Fruit fly (Drosophila melanogaster) whole organism, embryonic: Measurements from ENCODE around the gene CG14817.
A peak's percentile ranks its signal among the peaks of the same experiment; 100 is the strongest.

Experiments
- ATbp ChIP-seq: fragments of 200-800 bp; sonication (Bioruptor generic); optimal IDR thresholded peaks from 2 replicates; lab custom pipeline; 2017; ENCODE audit warnings: missing biosample characterization, mild to moderate bottlenecking, missing genetic modification characterization, missing genetic modification reagents
- Ada2b ChIP-seq: fragments of 200-800 bp; sonication (Bioruptor generic); IDR thresholded peaks from 2 replicates; pipeline ENCODE4 v1.3.6; 2022; ENCODE audit warnings: missing biosample characterization, missing genetic modification characterization
- Antp ChIP-seq: fragments of 200-800 bp; sonication (Bioruptor generic); optimal IDR thresholded peaks from 3 replicates; lab custom pipeline; 2016; ENCODE audit warnings: missing biosample characterization, missing genetic modification characterization
- CG11560 ChIP-seq: fragments of 200-800 bp; sonication (Bioruptor generic); IDR thresholded peaks from 3 replicates; pipeline ENCODE4 v1.3.6; 2022; ENCODE audit warnings: missing biosample characterization, missing genetic modification characterization
- CG11696 ChIP-seq: fragments of 200-800 bp; sonication (Bioruptor generic); IDR thresholded peaks from 2 replicates; pipeline ENCODE4 v1.3.6; 2022; ENCODE audit warnings: missing biosample characterization, missing genetic modification characterization
- CG11723 ChIP-seq: fragments of 200-800 bp; sonication (Bioruptor generic); optimal IDR thresholded peaks from 2 replicates; lab custom pipeline; 2017; ENCODE audit warnings: missing biosample characterization, mild to moderate bottlenecking, missing genetic modification characterization
- CG12391 ChIP-seq: fragments of 200-800 bp; sonication (Bioruptor generic); optimal IDR thresholded peaks from 3 replicates; lab custom pipeline; 2018; ENCODE audit warnings: missing biosample characterization, mild to moderate bottlenecking, missing genetic modification characterization, moderate library complexity
- CG13287 ChIP-seq: fragments of 200-800 bp; sonication (Bioruptor generic); IDR thresholded peaks from 2 replicates; pipeline ENCODE4 v1.3.6; 2022; ENCODE audit warnings: missing biosample characterization, missing genetic modification characterization; ENCODE audit not compliant: partially characterized antibody
- CG13296 ChIP-seq: fragments of 200-800 bp; sonication (Bioruptor generic); optimal IDR thresholded peaks from 3 replicates; lab custom pipeline; 2018; ENCODE audit warnings: missing biosample characterization, mild to moderate bottlenecking, missing genetic modification characterization
- CG13424 ChIP-seq: fragments of 200-800 bp; sonication (Bioruptor generic); optimal IDR thresholded peaks from 2 replicates; lab custom pipeline; 2019; ENCODE audit warnings: missing biosample characterization, mild to moderate bottlenecking, missing genetic modification characterization, moderate library complexity
- CG14710 ChIP-seq: fragments of 200-800 bp; sonication (Bioruptor generic); optimal IDR thresholded peaks from 3 replicates; lab custom pipeline; 2019; ENCODE audit warnings: missing biosample characterization, mild to moderate bottlenecking, missing genetic modification characterization, moderate library complexity
- CG1529 ChIP-seq: fragments of 200-800 bp; sonication (Bioruptor generic); optimal IDR thresholded peaks from 3 replicates; lab custom pipeline; 2018; ENCODE audit warnings: missing biosample characterization, missing genetic modification characterization
- CG33213 ChIP-seq: fragments of 200-800 bp; sonication (Bioruptor generic); optimal IDR thresholded peaks from 3 replicates; lab custom pipeline; 2016; ENCODE audit warnings: missing biosample characterization, missing genetic modification characterization
- CG42726 ChIP-seq: fragments of 200-800 bp; sonication (Bioruptor generic); IDR thresholded peaks from 2 replicates; pipeline ENCODE4 v1.3.6; 2022; ENCODE audit warnings: missing biosample characterization, missing genetic modification characterization; ENCODE audit not compliant: partially characterized antibody
- CG6765 ChIP-seq: fragments of 200-800 bp; sonication (Bioruptor generic); optimal IDR thresholded peaks from 3 replicates; lab custom pipeline; 2017; ENCODE audit warnings: missing biosample characterization, mild to moderate bottlenecking, missing genetic modification characterization
- CG7372 ChIP-seq: fragments of 200-800 bp; sonication (Bioruptor generic); IDR thresholded peaks from 2 replicates; pipeline ENCODE4 v1.3.6; 2022; ENCODE audit warnings: missing biosample characterization, missing genetic modification characterization
- CG8359 ChIP-seq: fragments of 200-800 bp; sonication (Bioruptor generic); optimal IDR thresholded peaks from 2 replicates; lab custom pipeline; 2017; ENCODE audit warnings: missing biosample characterization, mild to moderate bottlenecking, missing genetic modification characterization, borderline replicate concordance
- CG8388 ChIP-seq: fragments of 200-800 bp; sonication (Bioruptor generic); optimal IDR thresholded peaks from 2 replicates; lab custom pipeline; 2019; ENCODE audit warnings: missing biosample characterization, mild to moderate bottlenecking, missing genetic modification characterization, moderate library complexity
- CG8944 ChIP-seq: fragments of 200-800 bp; sonication (Bioruptor generic); optimal IDR thresholded peaks from 3 replicates; lab custom pipeline; 2016; ENCODE audit warnings: missing biosample characterization, missing genetic modification characterization
- Chrac-16 ChIP-seq: fragments of 200-800 bp; sonication (Bioruptor generic); optimal IDR thresholded peaks from 3 replicates; lab custom pipeline; 2016; ENCODE audit warnings: missing biosample characterization, missing genetic modification characterization
- D19A ChIP-seq: fragments of 200-800 bp; optimal IDR thresholded peaks from 3 replicates; lab custom pipeline; 2019; ENCODE audit warnings: missing biosample characterization, mild to moderate bottlenecking, missing genetic modification characterization, moderate library complexity
- Dp ChIP-seq: fragments of 200-800 bp; sonication (Bioruptor generic); optimal IDR thresholded peaks from 2 replicates; lab custom pipeline; 2018; ENCODE audit warnings: missing biosample characterization, mild to moderate bottlenecking, missing genetic modification characterization, moderate library complexity
- Drgx ChIP-seq: fragments of 200-800 bp; sonication (Bioruptor generic); IDR thresholded peaks from 2 replicates; pipeline ENCODE4 v1.3.6; 2022; ENCODE audit warnings: missing biosample characterization, missing genetic modification characterization
- HmgZ ChIP-seq: fragments of 200-800 bp; sonication (Bioruptor generic); optimal IDR thresholded peaks from 2 replicates; lab custom pipeline; 2018; ENCODE audit warnings: missing biosample characterization, mild to moderate bottlenecking, missing genetic modification characterization
- Hmr ChIP-seq: fragments of 200-800 bp; sonication (Bioruptor generic); optimal IDR thresholded peaks from 3 replicates; lab custom pipeline; 2017; ENCODE audit warnings: mild to moderate bottlenecking, missing biosample characterization, missing genetic modification reagents, missing genetic modification characterization
- MTF-1 ChIP-seq: fragments of 200-800 bp; sonication (Bioruptor generic); optimal IDR thresholded peaks from 2 replicates; lab custom pipeline; 2018; ENCODE audit warnings: missing biosample characterization, mild to moderate bottlenecking, missing genetic modification characterization, borderline replicate concordance
- Mrtf ChIP-seq: fragments of 200-800 bp; sonication (Bioruptor generic); IDR thresholded peaks from 3 replicates; pipeline ENCODE4 v1.3.6; 2022; ENCODE audit warnings: missing biosample characterization, missing genetic modification characterization
- Optix ChIP-seq: fragments of 200-800 bp; sonication (Bioruptor generic); IDR thresholded peaks from 3 replicates; pipeline ENCODE4 v1.3.6; 2022; ENCODE audit warnings: missing biosample characterization, missing genetic modification characterization
- Spps ChIP-seq: fragments of 200-800 bp; sonication (Bioruptor generic); optimal IDR thresholded peaks from 2 replicates; lab custom pipeline; 2018; ENCODE audit warnings: missing biosample characterization, mild to moderate bottlenecking, missing genetic modification characterization
- Xrp1 ChIP-seq: fragments of 200-800 bp; sonication (Bioruptor generic); IDR thresholded peaks from 2 replicates; pipeline ENCODE4 v1.3.6; 2022; ENCODE audit warnings: missing biosample characterization, missing genetic modification characterization
- amos ChIP-seq: fragments of 200-800 bp; sonication (Bioruptor generic); IDR thresholded peaks from 2 replicates; pipeline ENCODE4 v1.3.6; 2022; ENCODE audit warnings: missing biosample characterization, missing genetic modification characterization; ENCODE audit not compliant: partially characterized antibody
- ato ChIP-seq: fragments of 200-800 bp; sonication (Bioruptor generic); IDR thresholded peaks from 2 replicates; pipeline ENCODE4 v1.3.6; 2022; ENCODE audit warnings: missing biosample characterization, missing genetic modification characterization; ENCODE audit not compliant: partially characterized antibody
- chif ChIP-seq, 2 experiments: fragments of 200-800 bp; sonication (Bioruptor generic); optimal IDR thresholded peaks; 3 replicates each; lab custom pipeline; 2016; ENCODE audit warnings: missing biosample characterization in 2 of 2, missing genetic modification characterization in 2 of 2
- eyg ChIP-seq: fragments of 200-800 bp; sonication (Bioruptor generic); optimal IDR thresholded peaks from 3 replicates; lab custom pipeline; 2016; ENCODE audit warnings: missing biosample characterization, missing genetic modification characterization
- inv ChIP-seq: fragments of 200-800 bp; sonication (Bioruptor generic); IDR thresholded peaks from 2 replicates; pipeline ENCODE4 v1.3.6; 2022; ENCODE audit warnings: missing biosample characterization, missing genetic modification characterization; ENCODE audit not compliant: partially characterized antibody
- oc ChIP-seq: fragments of 200-800 bp; sonication (Bioruptor generic); optimal IDR thresholded peaks from 2 replicates; lab custom pipeline; 2018; ENCODE audit warnings: missing biosample characterization, mild to moderate bottlenecking, missing genetic modification characterization, moderate library complexity
- pan ChIP-seq, 4 experiments: fragments of >200 bp in 3 of 4; fragments of 200-800 bp in 1 of 4; sonication (Bioruptor generic) in 1 of 4; optimal IDR thresholded peaks in 3 of 4; IDR thresholded peaks in 1 of 4; 2 replicates each; pipeline versions ENCODE4 v1.3.6 to Lab custom; 2017 to 2022; ENCODE audit warnings: missing biosample characterization in 2 of 4, missing genetic modification characterization in 2 of 4, mixed read lengths in 1 of 4
- pzg ChIP-seq: fragments of 200-800 bp; sonication (Bioruptor generic); optimal IDR thresholded peaks from 3 replicates; lab custom pipeline; 2018; ENCODE audit warnings: missing biosample characterization, mild to moderate bottlenecking, missing genetic modification characterization, moderate library complexity
- rib ChIP-seq: fragments of 200-800 bp; sonication (Bioruptor generic); IDR thresholded peaks from 2 replicates; pipeline ENCODE4 v1.3.6; 2022; ENCODE audit warnings: missing biosample characterization, missing genetic modification characterization
- sna ChIP-seq: fragments of 200-800 bp; sonication (Bioruptor generic); IDR thresholded peaks from 2 replicates; pipeline ENCODE4 v1.3.6; 2022; ENCODE audit warnings: missing biosample characterization, missing genetic modification characterization; ENCODE audit not compliant: partially characterized antibody
- stc ChIP-seq: fragments of 200-800 bp; sonication (Bioruptor generic); IDR thresholded peaks from 2 replicates; pipeline ENCODE4 v1.3.6; 2022; ENCODE audit warnings: missing biosample characterization, missing genetic modification characterization
- tin ChIP-seq: fragments of 200-800 bp; sonication (Bioruptor generic); optimal IDR thresholded peaks from 3 replicates; lab custom pipeline; 2016; ENCODE audit warnings: missing biosample characterization, missing genetic modification characterization
- zfh1 ChIP-seq: fragments of 200-800 bp; sonication (Bioruptor generic); IDR thresholded peaks from 3 replicates; pipeline ENCODE4 v1.3.6; 2022; ENCODE audit warnings: missing biosample characterization, missing genetic modification characterization

The CG14817 gene

DNA sequence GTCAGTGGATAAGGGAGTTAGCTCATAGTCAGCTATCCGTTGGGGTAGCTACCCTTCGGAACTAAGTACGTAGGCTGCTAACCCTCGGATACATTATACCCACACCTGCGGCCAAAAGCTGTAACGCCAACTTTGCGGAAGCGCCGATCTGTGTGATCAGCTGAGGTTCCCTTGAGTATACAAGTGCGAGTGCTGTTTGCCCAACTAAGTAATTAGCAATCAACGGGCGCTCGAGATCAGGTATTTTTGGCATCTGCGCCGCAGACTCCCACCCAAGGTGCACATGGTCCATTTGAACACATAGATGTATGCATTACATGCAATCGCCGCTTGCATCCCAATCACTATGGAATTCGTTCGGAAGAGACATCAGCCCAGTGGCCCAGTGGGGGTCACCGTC, 23.0 kb downstream of the CG14817 start (continued):
- TF ChIP-seq CG8388 = no peak
- TF ChIP-seq inv (GFP tag; lab: Robert Waterston, UW) = no peak
- TF ChIP-seq CG13287 (GFP tag; lab: Robert Waterston, UW) = no peak
- peak; percentile 24 for TF ChIP-seq CG13424 (tag; lab: Kevin White, UChicago)
- TF ChIP-seq ato = no peak
- peak; percentile 64 for TF ChIP-seq CG33213 (GFP tag; lab: Kevin White, UChicago)
- no peak for TF ChIP-seq tin
- TF ChIP-seq CG7372 = 0 out of 2 replicates have a peak, but pooled peaks have one; percentile 14
- peak; percentile 93 for TF ChIP-seq CG6765
- peak; percentile 91 for TF ChIP-seq CG13296
- TF ChIP-seq D19A (tag; lab: Kevin White, UChicago) = no peak
- TF ChIP-seq Drgx = no peak
- TF ChIP-seq ATbp (GFP tag; lab: Kevin White, UChicago) = peak; percentile 67
- 0 out of 2 replicates have a peak, but pooled peaks have one; percentile 49 for TF ChIP-seq CG11696
- peak; percentile 17; the same call in 1 of the 3 replicates for TF ChIP-seq zfh1 (GFP tag; lab: Robert Waterston, UW)
- TF ChIP-seq Chrac-16 (GFP tag; lab: Kevin White, UChicago) = no peak
- peak; percentile 15 for TF ChIP-seq pzg (GFP tag; lab: Kevin White, UChicago)
- no peak for TF ChIP-seq oc (tag; lab: Kevin White, UChicago)
- peak; percentile 29; the same call in 1 of the 2 replicates for TF ChIP-seq Ada2b
- TF ChIP-seq CG8359 = no peak
- TF ChIP-seq Antp = peak; percentile 46
- TF ChIP-seq MTF-1 (GFP tag; lab: Kevin White, UChicago) = peak; percentile 60
- no peak for TF ChIP-seq amos (GFP tag; lab: Robert Waterston, UW)
- TF ChIP-seq Dp (GFP tag; lab: Kevin White, UChicago) = no peak
- TF ChIP-seq stc (GFP tag; lab: Robert Waterston, UW) = 0 out of 2 replicates have a peak, but pooled peaks have one; percentile 9
- TF ChIP-seq sna = no peak
- TF ChIP-seq CG11723 (GFP tag; lab: Kevin White, UChicago) = no peak
- TF ChIP-seq Optix (GFP tag; lab: Robert Waterston, UW) = no peak
- peak; percentile 84 for TF ChIP-seq HmgZ (tag; lab: Kevin White, UChicago)
- TF ChIP-seq CG1529 = no peak
- peak in 1 of 2 experiments; percentile 53 for TF ChIP-seq chif (GFP tag; optimal IDR thresholded peaks at IDR 0.05; lab: Kevin White, UChicago)
- TF ChIP-seq CG12391 (tag; lab: Kevin White, UChicago) = no peak
- TF ChIP-seq rib (GFP tag; lab: Robert Waterston, UW) = peak; percentile 80
- TF ChIP-seq eyg (GFP tag; lab: Kevin White, UChicago) = peak; percentile 84
- no peak for TF ChIP-seq Mrtf (GFP tag; lab: Robert Waterston, UW)
- TF ChIP-seq CG8944 (GFP tag; lab: Kevin White, UChicago) = peak; percentile 16
- no peak for TF ChIP-seq Xrp1 (GFP tag; lab: Robert Waterston, UW)
- TF ChIP-seq Hmr (GFP tag; lab: Kevin White, UChicago) = peak; percentile 95
- no peak for TF ChIP-seq CG11560
- TF ChIP-seq Spps (tag; lab: Kevin White, UChicago) = no peak
- no peak for TF ChIP-seq CG42726
- TF ChIP-seq CG14710 = no peak
- no peak for TF ChIP-seq pan (optimal IDR thresholded peaks at IDR 0.05; lab: Kevin White, UChicago)
- TF ChIP-seq pan (GFP tag; optimal IDR thresholded peaks at IDR 0.05 in 1 of 2, IDR thresholded peaks at IDR 0.05 in 1 of 2) = peak in 1 of 2 experiments; percentile 46
